Worm (Caenorhabditis elegans) whole organism, L1 larva: ENCODE measurements around the gene hal-2.

Experiments
- C04F5.9 ChIP-seq: sonication (generic microtip); optimal IDR thresholded peaks from 2 replicates; lab custom pipeline; 2016; ENCODE audit warnings: missing genetic modification characterization, missing compliant biosample characterization
- C16A3.4 ChIP-seq: fragments of 150-350 bp; optimal IDR thresholded peaks from 2 replicates; lab custom pipeline; 2014; ENCODE audit warnings: missing biosample characterization, missing genetic modification characterization
- aha-1 ChIP-seq: fragments of 150-350 bp; optimal IDR thresholded peaks from 2 replicates; lab custom pipeline; 2014; ENCODE audit warnings: missing biosample characterization, missing genetic modification characterization
- alr-1 ChIP-seq: fragments of 200-800 bp; sonication (Bioruptor generic); optimal IDR thresholded peaks from 2 replicates; lab custom pipeline; 2018; ENCODE audit warnings: borderline replicate concordance, mild to moderate bottlenecking, missing genetic modification characterization, missing compliant biosample characterization
- aly-2 ChIP-seq: fragments of 150-350 bp; optimal IDR thresholded peaks from 2 replicates; lab custom pipeline; 2014; ENCODE audit warnings: missing biosample characterization, missing genetic modification characterization
- ceh-82 ChIP-seq, 3 experiments: fragments of 150-350 bp in 1 of 3; sonication (generic microtip) in 2 of 3; optimal IDR thresholded peaks; 2 replicates each; lab custom pipeline; 2014 to 2017; ENCODE audit warnings: missing biosample characterization in 3 of 3, missing genetic modification characterization in 3 of 3
- ceh-88 ChIP-seq: fragments of 200-800 bp; sonication (Bioruptor generic); IDR thresholded peaks from 2 replicates; pipeline ENCODE4 v1.3.6; 2022; ENCODE audit warnings: missing genetic modification characterization, missing compliant biosample characterization
- ceh-90 ChIP-seq: sonication (generic microtip); optimal IDR thresholded peaks from 2 replicates; lab custom pipeline; 2016; ENCODE audit warnings: missing genetic modification characterization, missing compliant biosample characterization
- ces-1 ChIP-seq: fragments of 150-350 bp; optimal IDR thresholded peaks from 2 replicates; lab custom pipeline; 2014; ENCODE audit warnings: missing biosample characterization, missing genetic modification reagents, missing genetic modification characterization
- dpl-1 ChIP-seq, 3 experiments: fragments of 150-350 bp in 2 of 3; sonication (generic microtip) in 1 of 3; optimal IDR thresholded peaks; 2 replicates each; lab custom pipeline; 2014 to 2017; ENCODE audit warnings: missing biosample characterization in 3 of 3, missing genetic modification characterization in 3 of 3, missing genetic modification reagents in 3 of 3
- dsc-1 ChIP-seq: sonication (generic microtip); optimal IDR thresholded peaks from 2 replicates; lab custom pipeline; 2016; ENCODE audit warnings: mild to moderate bottlenecking, missing genetic modification characterization, missing compliant biosample characterization
- efl-1 ChIP-seq, 4 experiments: fragments of 150-350 bp; optimal IDR thresholded peaks in 3 of 4; peaks in 1 of 4; 1 replicate in 1 of 4; 2 replicates in 3 of 4; lab custom pipeline; 2014; ENCODE audit warnings: missing biosample characterization in 2 of 4, missing genetic modification characterization in 2 of 4, missing genetic modification reagents in 2 of 4
- egl-13 ChIP-seq: sonication (generic microtip); optimal IDR thresholded peaks from 2 replicates; lab custom pipeline; 2016; ENCODE audit warnings: missing genotype, missing genetic modification reagents, missing genetic modification characterization, missing compliant biosample characterization
- elt-2 ChIP-seq: sonication (generic microtip); optimal IDR thresholded peaks from 2 replicates; lab custom pipeline; 2016; ENCODE audit warnings: missing genetic modification characterization, mild to moderate bottlenecking, inconsistent platforms, missing compliant biosample characterization, missing genetic modification reagents
- elt-3 ChIP-seq, 6 experiments: fragments of 150-350 bp in 1 of 6; sonication (generic microtip); optimal IDR thresholded peaks; 2 replicates each; lab custom pipeline; 2017 to 2018; ENCODE audit warnings: missing biosample characterization in 6 of 6, missing genetic modification characterization in 6 of 6, inconsistent platforms in 1 of 6
- ets-5 ChIP-seq: fragments of 200-800 bp; sonication (Bioruptor generic); IDR thresholded peaks from 2 replicates; pipeline ENCODE4 v1.3.6; 2022; ENCODE audit warnings: missing genetic modification characterization, missing compliant biosample characterization
- fkh-4 ChIP-seq: sonication (generic microtip); optimal IDR thresholded peaks from 2 replicates; lab custom pipeline; 2016; ENCODE audit warnings: missing compliant biosample characterization, missing genetic modification characterization, borderline replicate concordance
- fkh-8 ChIP-seq: sonication (generic microtip); optimal IDR thresholded peaks from 2 replicates; lab custom pipeline; 2016; ENCODE audit warnings: mild to moderate bottlenecking, missing genetic modification characterization, missing compliant biosample characterization
- hpl-2 ChIP-seq: fragments of 150-350 bp; optimal IDR thresholded peaks from 2 replicates; lab custom pipeline; 2014; ENCODE audit warnings: missing biosample characterization, missing genetic modification reagents, missing genetic modification characterization
- lin-13 ChIP-seq: fragments of 150-350 bp; optimal IDR thresholded peaks from 2 replicates; lab custom pipeline; 2014; ENCODE audit warnings: missing biosample characterization, missing genetic modification reagents, missing genetic modification characterization
- lin-39 ChIP-seq: fragments of 150-350 bp; optimal IDR thresholded peaks from 2 replicates; lab custom pipeline; 2014; ENCODE audit warnings: missing biosample characterization, missing genetic modification reagents, missing genetic modification characterization
- lir-3 ChIP-seq: sonication (generic microtip); optimal IDR thresholded peaks from 2 replicates; lab custom pipeline; 2016; ENCODE audit warnings: mild to moderate bottlenecking, missing genetic modification characterization, moderate library complexity, missing compliant biosample characterization; ENCODE audit not compliant: poor library complexity
- lsy-2 ChIP-seq, 2 experiments: fragments of 150-350 bp; optimal IDR thresholded peaks; 2 replicates each; lab custom pipeline; 2014; ENCODE audit warnings: missing biosample characterization in 2 of 2, missing genetic modification characterization in 2 of 2
- mab-9 ChIP-seq: fragments of 200-800 bp; sonication (Bioruptor generic); IDR thresholded peaks from 2 replicates; pipeline ENCODE4 v1.3.6; 2022; ENCODE audit warnings: missing genetic modification reagents, missing genetic modification characterization, missing compliant biosample characterization
- nhr-19 ChIP-seq: fragments of 200-800 bp; sonication (Bioruptor generic); conservative IDR thresholded peaks from 2 replicates; pipeline ENCODE4 v1.3.6; 2022; ENCODE audit warnings: missing genetic modification characterization, missing compliant biosample characterization
- nhr-20 ChIP-seq: sonication (generic microtip); optimal IDR thresholded peaks from 2 replicates; lab custom pipeline; 2016; ENCODE audit warnings: mild to moderate bottlenecking, missing genetic modification characterization, missing compliant biosample characterization
- nhr-237 ChIP-seq: fragments of 150-350 bp; optimal IDR thresholded peaks from 2 replicates; lab custom pipeline; 2014; ENCODE audit warnings: missing biosample characterization, missing genetic modification characterization
- nhr-47 ChIP-seq: sonication (generic microtip); optimal IDR thresholded peaks from 2 replicates; lab custom pipeline; 2016; ENCODE audit warnings: mild to moderate bottlenecking, missing genetic modification characterization, moderate library complexity, missing compliant biosample characterization
- nhr-84 ChIP-seq: sonication (generic microtip); optimal IDR thresholded peaks from 2 replicates; lab custom pipeline; 2017; ENCODE audit warnings: missing biosample characterization, missing genetic modification characterization
- nhr-85 ChIP-seq: sonication (generic microtip); peaks from one replicate; lab custom pipeline; 2016; ENCODE audit warnings: missing genetic modification characterization, inconsistent platforms, missing compliant biosample characterization
- pag-3 ChIP-seq: sonication (generic microtip); optimal IDR thresholded peaks from 2 replicates; lab custom pipeline; 2017; ENCODE audit warnings: missing genetic modification characterization, mild to moderate bottlenecking, missing compliant biosample characterization, antibody characterized with exemption, borderline replicate concordance; ENCODE audit not compliant: insufficient read depth
- skn-1 ChIP-seq: fragments of 150-350 bp; optimal IDR thresholded peaks from 2 replicates; lab custom pipeline; 2014; ENCODE audit warnings: missing biosample characterization, missing genetic modification characterization
- snu-23 ChIP-seq: sonication (generic microtip); optimal IDR thresholded peaks from 2 replicates; lab custom pipeline; 2016; ENCODE audit warnings: missing genetic modification characterization, missing compliant biosample characterization
- sox-4 ChIP-seq: sonication (generic microtip); optimal IDR thresholded peaks from 2 replicates; lab custom pipeline; 2016; ENCODE audit warnings: missing genetic modification characterization, missing compliant biosample characterization
- sup-37 ChIP-seq: fragments of 200-800 bp; sonication (Bioruptor generic); optimal IDR thresholded peaks from 2 replicates; lab custom pipeline; 2018; ENCODE audit warnings: mild to moderate bottlenecking, missing genetic modification characterization, missing compliant biosample characterization
- tlp-1 ChIP-seq: fragments of 150-350 bp; optimal IDR thresholded peaks from 2 replicates; lab custom pipeline; 2014; ENCODE audit warnings: missing biosample characterization, missing genetic modification characterization
- unc-130 ChIP-seq: fragments of 150-350 bp; optimal IDR thresholded peaks from 2 replicates; lab custom pipeline; 2017; ENCODE audit warnings: missing biosample characterization, missing genetic modification characterization, inconsistent platforms
- unc-30 ChIP-seq: sonication (generic microtip); optimal IDR thresholded peaks from 2 replicates; lab custom pipeline; 2017; ENCODE audit warnings: missing biosample characterization, missing genetic modification characterization
- unc-62 ChIP-seq: fragments of 150-350 bp; optimal IDR thresholded peaks from 2 replicates; lab custom pipeline; 2014; ENCODE audit warnings: missing biosample characterization, missing genetic modification reagents, missing genetic modification characterization
- unc-86 ChIP-seq: sonication (generic microtip); optimal IDR thresholded peaks from 2 replicates; lab custom pipeline; 2016; ENCODE audit warnings: missing genetic modification characterization, missing compliant biosample characterization
- unc-98 ChIP-seq: fragments of 200-800 bp; sonication (Bioruptor generic); IDR thresholded peaks from 2 replicates; pipeline ENCODE4 v1.3.6; 2022; ENCODE audit warnings: missing genetic modification characterization, missing compliant biosample characterization
- vab-15 ChIP-seq: sonication (generic microtip); optimal IDR thresholded peaks from 2 replicates; lab custom pipeline; 2017; ENCODE audit warnings: missing genotype, mild to moderate bottlenecking, missing genetic modification characterization, missing compliant biosample characterization
- xbp-1 ChIP-seq: sonication (generic microtip); optimal IDR thresholded peaks from 2 replicates; lab custom pipeline; 2016; ENCODE audit warnings: missing genetic modification characterization, missing compliant biosample characterization
- zag-1 ChIP-seq: fragments of 150-350 bp; optimal IDR thresholded peaks from 2 replicates; lab custom pipeline; 2014; ENCODE audit warnings: missing biosample characterization, missing genetic modification characterization

Gene hal-2

DNA sequence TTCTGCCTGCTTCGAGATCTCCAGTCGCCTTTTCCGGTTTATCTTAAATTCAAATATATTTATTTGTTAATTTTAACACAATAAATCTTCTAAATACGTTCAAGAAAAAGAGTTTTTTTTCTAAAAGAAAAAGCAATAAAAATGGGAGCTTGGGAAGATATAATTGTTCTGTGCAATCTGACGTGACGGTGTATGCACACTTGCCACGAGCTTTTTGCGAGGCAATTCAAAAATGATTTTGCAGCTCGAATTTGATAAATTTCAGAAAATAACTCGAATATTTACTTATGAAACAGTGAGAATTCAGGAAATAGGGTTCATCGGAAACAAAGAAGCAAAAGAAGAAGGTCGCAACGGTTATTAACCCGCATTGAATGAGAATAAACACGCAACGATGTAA, 4.4 kb upstream of the hal-2 start (continued):
- TF ChIP-seq snu-23 (GFP tag; lab: Kevin White, UChicago) (peak; percentile 21), xbp-1 (tag; lab: Kevin White, UChicago) (no peak), lin-39 (tag; lab: Kevin White, UChicago) (no peak), nhr-84 (tag; lab: Kevin White, UChicago) (no peak), unc-98 (GFP tag; lab: Robert Waterston, UW) (no peak), elt-2 (tag; lab: Kevin White, UChicago) (no peak), unc-62 (GFP tag; lab: Kevin White, UChicago) (no peak), lir-3 (tag; lab: Kevin White, UChicago) (no peak), hpl-2 (GFP tag; lab: Kevin White, UChicago) (no peak), nhr-19 (no peak), lsy-2 (tag; optimal IDR thresholded peaks at IDR 0.05; lab: Kevin White, UChicago) (peak in 1 of 2 experiments; percentile 55), alr-1 (tag; lab: Kevin White, UChicago) (no peak), sox-4 (tag; lab: Kevin White, UChicago) (no peak), tlp-1 (no peak), fkh-4 (tag; lab: Kevin White, UChicago) (no peak), nhr-47 (tag; lab: Kevin White, UChicago) (peak; percentile 13), efl-1 (optimal IDR thresholded peaks at IDR 0.05; lab: Kevin White, UChicago) (peak; percentile 45 to 93), efl-1 (GFP tag; optimal IDR thresholded peaks at IDR 0.05 in 1 of 2; lab: Kevin White, UChicago) (peak; percentile 90 to 99), unc-30 (tag; lab: Kevin White, UChicago) (no peak), aly-2 (tag; lab: Kevin White, UChicago) (no peak), zag-1 (no peak), C04F5.9 (no peak), ceh-88 (no peak), skn-1 (tag; lab: Kevin White, UChicago) (no peak), fkh-8 (tag; lab: Kevin White, UChicago) (no peak), egl-13 (no peak), unc-86 (tag; lab: Kevin White, UChicago) (no peak), dsc-1 (peak; percentile 22), nhr-237 (tag; lab: Kevin White, UChicago) (no peak), nhr-20 (no peak), lin-13 (GFP tag; lab: Kevin White, UChicago) (no peak), elt-3 (tag; optimal IDR thresholded peaks at IDR 0.05; lab: Kevin White, UChicago) (no peak), ceh-90 (tag; lab: Kevin White, UChicago) (no peak), vab-15 (tag; lab: Kevin White, UChicago) (no peak), unc-130 (tag; lab: Kevin White, UChicago) (no peak), pag-3 (no peak), ets-5 (GFP tag; lab: Robert Waterston, UW) (no peak), mab-9 (GFP tag; lab: Robert Waterston, UW) (no peak), ces-1 (GFP tag; lab: Kevin White, UChicago) (no peak), aha-1 (tag; lab: Kevin White, UChicago) (no peak), ceh-82 (tag; optimal IDR thresholded peaks at IDR 0.05; lab: Kevin White, UChicago) (no peak), dpl-1 (GFP tag; optimal IDR thresholded peaks at IDR 0.05; lab: Kevin White, UChicago) (peak; percentile 84 to 92 (median 88))
- TF ChIP-seq, all 84 proteins: peak for 13

DNA sequence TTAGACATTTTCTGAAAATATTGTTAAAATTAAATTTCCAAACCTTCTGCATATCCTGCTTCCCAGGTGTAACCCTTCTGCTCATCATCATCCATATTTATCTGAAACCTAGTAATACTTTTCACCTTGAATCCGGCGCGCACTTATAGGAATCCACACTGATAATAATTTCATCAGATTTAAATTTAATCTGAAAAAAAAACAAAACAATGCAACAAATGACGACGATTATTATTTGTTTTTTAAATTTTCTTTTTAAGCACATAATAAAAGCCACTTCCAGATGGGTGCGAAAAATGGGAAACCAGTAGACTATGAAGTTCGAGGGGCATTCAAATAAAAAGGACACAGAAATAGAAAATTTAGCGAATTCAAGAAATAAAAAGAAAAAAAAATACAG, 2.0 kb upstream of the hal-2 start, which contains the start of gene gtf-2H2C:
TSS of gene gtf-2H2C (minus strand) at position 101 of the 400 bp plus-strand sequence.
- TF ChIP-seq nhr-85 (tag; lab: Kevin White, UChicago) (peak; percentile 4), unc-130 (tag; lab: Kevin White, UChicago) (no peak), C16A3.4 (tag; lab: Kevin White, UChicago) (no peak), mab-9 (GFP tag; lab: Robert Waterston, UW) (no peak), sup-37 (GFP tag; lab: Kevin White, UChicago) (no peak), lir-3 (tag; lab: Kevin White, UChicago) (no peak), pag-3 (no peak)
